Fruit fly (Drosophila melanogaster) whole organism, embryonic: ENCODE results near the gene Mrp5.

Source experiments
- Bgb ChIP-seq: fragments of 200-800 bp; sonication (Bioruptor generic); IDR thresholded peaks from 2 replicates; pipeline ENCODE4 v1.3.6; 2022; ENCODE audit warnings: missing biosample characterization, missing genetic modification characterization; ENCODE audit not compliant: partially characterized antibody
- Bteb2 ChIP-seq: fragments of 200-800 bp; sonication (Bioruptor generic); optimal IDR thresholded peaks from 2 replicates; lab custom pipeline; 2016; ENCODE audit warnings: missing biosample characterization, missing genetic modification characterization
- CG11085 ChIP-seq: fragments of 200-800 bp; sonication (Bioruptor generic); IDR thresholded peaks from 2 replicates; pipeline ENCODE4 v1.3.6; 2022; ENCODE audit warnings: missing biosample characterization, missing genetic modification characterization
- CG1233 ChIP-seq: fragments of 200-800 bp; sonication (Bioruptor generic); optimal IDR thresholded peaks from 4 replicates; lab custom pipeline; 2018; ENCODE audit warnings: missing biosample characterization, mild to moderate bottlenecking, missing genetic modification characterization
- CG14667 ChIP-seq: fragments of 200-800 bp; sonication (Bioruptor generic); IDR thresholded peaks from 2 replicates; pipeline ENCODE4 v1.3.6; 2022; ENCODE audit warnings: missing biosample characterization, missing genetic modification characterization
- CG17361 ChIP-seq: fragments of 200-800 bp; sonication (Bioruptor generic); IDR thresholded peaks from 3 replicates; pipeline ENCODE4 v1.3.6; 2022; ENCODE audit warnings: missing biosample characterization, missing genetic modification characterization
- CG18476 ChIP-seq: fragments of 200-800 bp; sonication (Bioruptor generic); optimal IDR thresholded peaks from 2 replicates; lab custom pipeline; 2016; ENCODE audit warnings: missing biosample characterization, mild to moderate bottlenecking, missing genetic modification characterization
- CG2202 ChIP-seq: fragments of 200-800 bp; sonication (Bioruptor generic); optimal IDR thresholded peaks from 2 replicates; lab custom pipeline; 2018; ENCODE audit warnings: missing biosample characterization, mild to moderate bottlenecking, missing genetic modification characterization
- CG2875 ChIP-seq: fragments of 200-800 bp; sonication (Bioruptor generic); optimal IDR thresholded peaks from 2 replicates; lab custom pipeline; 2017; ENCODE audit warnings: missing biosample characterization, mild to moderate bottlenecking, missing genetic modification characterization, missing genetic modification reagents
- CG30403 ChIP-seq: fragments of 200-800 bp; sonication (Bioruptor generic); optimal IDR thresholded peaks from 3 replicates; lab custom pipeline; 2016; ENCODE audit warnings: missing biosample characterization, missing genetic modification characterization
- CG31441 ChIP-seq: fragments of 200-800 bp; sonication (Bioruptor generic); IDR thresholded peaks from 2 replicates; pipeline ENCODE4 v1.3.6; 2022; ENCODE audit warnings: missing biosample characterization, missing genetic modification characterization
- CG3163 ChIP-seq: fragments of 200-800 bp; sonication (Bioruptor generic); optimal IDR thresholded peaks from 3 replicates; lab custom pipeline; 2016; ENCODE audit warnings: missing biosample characterization, missing genetic modification characterization
- CG3281 ChIP-seq: fragments of 200-800 bp; sonication (Bioruptor generic); optimal IDR thresholded peaks from 3 replicates; lab custom pipeline; 2017; ENCODE audit warnings: missing biosample characterization, mild to moderate bottlenecking, missing genetic modification characterization
- CG33213 ChIP-seq: fragments of 200-800 bp; sonication (Bioruptor generic); optimal IDR thresholded peaks from 3 replicates; lab custom pipeline; 2016; ENCODE audit warnings: missing biosample characterization, missing genetic modification characterization
- CG33557 ChIP-seq: fragments of 200-800 bp; sonication (Bioruptor generic); optimal IDR thresholded peaks from 2 replicates; lab custom pipeline; 2019; ENCODE audit warnings: missing biosample characterization, mild to moderate bottlenecking, missing genetic modification characterization, moderate library complexity
- CG8944 ChIP-seq: fragments of 200-800 bp; sonication (Bioruptor generic); optimal IDR thresholded peaks from 3 replicates; lab custom pipeline; 2016; ENCODE audit warnings: missing biosample characterization, missing genetic modification characterization
- CrebB ChIP-seq: fragments of 200-800 bp; sonication (Bioruptor generic); optimal IDR thresholded peaks from 3 replicates; lab custom pipeline; 2018; ENCODE audit warnings: missing biosample characterization, mild to moderate bottlenecking, missing genetic modification characterization
- Dip3 ChIP-seq: fragments of 200-800 bp; sonication (Bioruptor generic); optimal IDR thresholded peaks from 3 replicates; lab custom pipeline; 2016; ENCODE audit warnings: missing biosample characterization, missing genetic modification characterization
- Doc3 ChIP-seq: fragments of 200-800 bp; sonication (Bioruptor generic); IDR thresholded peaks from 3 replicates; pipeline ENCODE4 v1.3.6; 2022; ENCODE audit warnings: missing biosample characterization, missing genetic modification characterization; ENCODE audit not compliant: partially characterized antibody
- E2f2 ChIP-seq: fragments of 200-800 bp; sonication (Bioruptor generic); IDR thresholded peaks from 2 replicates; pipeline ENCODE4 v1.3.6; 2022; ENCODE audit warnings: missing biosample characterization, missing genetic modification characterization
- H2.0 ChIP-seq: fragments of 200-800 bp; sonication (Bioruptor generic); IDR thresholded peaks from 2 replicates; pipeline ENCODE4 v1.3.6; 2022; ENCODE audit warnings: missing biosample characterization, missing genetic modification characterization
- HHEX ChIP-seq: fragments of 200-800 bp; sonication (Bioruptor generic); optimal IDR thresholded peaks from 3 replicates; lab custom pipeline; 2017; ENCODE audit warnings: missing biosample characterization, mild to moderate bottlenecking, missing genetic modification characterization, missing genetic modification reagents
- HLHmδ ChIP-seq: fragments of 200-800 bp; sonication (Bioruptor generic); optimal IDR thresholded peaks from 2 replicates; lab custom pipeline; 2018; ENCODE audit warnings: missing biosample characterization, mild to moderate bottlenecking, missing genetic modification characterization, moderate library complexity
- Hr78 ChIP-seq, 2 experiments: fragments of 200-800 bp in 1 of 2; fragments of >200 bp in 1 of 2; sonication (Bioruptor generic) in 1 of 2; optimal IDR thresholded peaks; 2 replicates each; lab custom pipeline; 2017 to 2019; ENCODE audit warnings: missing biosample characterization in 2 of 2, missing genetic modification characterization in 2 of 2, mild to moderate bottlenecking in 1 of 2, moderate library complexity in 1 of 2
- Max ChIP-seq: fragments of 200-800 bp; sonication (Bioruptor generic); optimal IDR thresholded peaks from 2 replicates; lab custom pipeline; 2016; ENCODE audit warnings: missing biosample characterization, mild to moderate bottlenecking, missing genetic modification characterization
- Med ChIP-seq: fragments of 200-800 bp; sonication (Bioruptor generic); peaks from one replicate; lab custom pipeline; 2016; ENCODE audit warnings: missing biosample characterization, missing genetic modification characterization, mild to moderate bottlenecking, inconsistent platforms, moderate library complexity
- NC2α ChIP-seq: fragments of 200-800 bp; sonication (Bioruptor generic); optimal IDR thresholded peaks from 2 replicates; lab custom pipeline; 2016; ENCODE audit warnings: missing biosample characterization, missing genetic modification characterization
- Rx ChIP-seq: fragments of 200-800 bp; sonication (Bioruptor generic); IDR thresholded peaks from 2 replicates; pipeline ENCODE4 v1.3.6; 2022; ENCODE audit warnings: missing biosample characterization, missing genetic modification characterization
- Sry-β ChIP-seq: fragments of 200-800 bp; sonication (Bioruptor generic); optimal IDR thresholded peaks from 2 replicates; lab custom pipeline; 2018; ENCODE audit warnings: missing biosample characterization, mild to moderate bottlenecking, missing genetic modification characterization, moderate library complexity
- Trl ChIP-seq, 3 experiments: fragments of >200 bp in 2 of 3; fragments of 200-800 bp in 1 of 3; sonication (Bioruptor generic) in 1 of 3; optimal IDR thresholded peaks; 2 replicates in 1 of 3; 3 replicates in 2 of 3; lab custom pipeline; 2016 to 2017; ENCODE audit warnings: missing biosample characterization in 1 of 3, missing genetic modification characterization in 1 of 3
- Vsx1 ChIP-seq: fragments of 200-800 bp; sonication (Bioruptor generic); optimal IDR thresholded peaks from 2 replicates; lab custom pipeline; 2017; ENCODE audit warnings: missing biosample characterization, mild to moderate bottlenecking, missing genetic modification characterization, missing genetic modification reagents
- abd-A ChIP-seq: fragments of 200-800 bp; sonication (Bioruptor generic); optimal IDR thresholded peaks from 3 replicates; lab custom pipeline; 2019; ENCODE audit warnings: missing biosample characterization, mild to moderate bottlenecking, missing genetic modification characterization, moderate library complexity
- ac ChIP-seq: fragments of 200-800 bp; sonication (Bioruptor generic); optimal IDR thresholded peaks from 3 replicates; lab custom pipeline; 2017; ENCODE audit warnings: missing biosample characterization, mild to moderate bottlenecking, missing genetic modification characterization
- amos ChIP-seq: fragments of 200-800 bp; sonication (Bioruptor generic); IDR thresholded peaks from 2 replicates; pipeline ENCODE4 v1.3.6; 2022; ENCODE audit warnings: missing biosample characterization, missing genetic modification characterization; ENCODE audit not compliant: partially characterized antibody
- aop ChIP-seq: fragments of 200-800 bp; sonication (Bioruptor generic); IDR thresholded peaks from 2 replicates; pipeline ENCODE4 v1.3.6; 2022; ENCODE audit warnings: missing biosample characterization, missing genetic modification characterization
- ase ChIP-seq: fragments of 200-800 bp; sonication (Bioruptor generic); IDR thresholded peaks from 3 replicates; pipeline ENCODE4 v1.3.6; 2022; ENCODE audit warnings: missing biosample characterization, missing genetic modification characterization
- cg ChIP-seq: fragments of 200-800 bp; sonication (Bioruptor generic); optimal IDR thresholded peaks from 3 replicates; lab custom pipeline; 2019; ENCODE audit warnings: missing biosample characterization, mild to moderate bottlenecking, missing genetic modification characterization, moderate library complexity
- cwo ChIP-seq: fragments of 200-800 bp; sonication (Bioruptor generic); optimal IDR thresholded peaks from 3 replicates; lab custom pipeline; 2017; ENCODE audit warnings: missing biosample characterization, missing genetic modification characterization, mild to moderate bottlenecking, moderate library complexity, missing genetic modification reagents
- gsb ChIP-seq: fragments of 200-800 bp; sonication (Bioruptor generic); IDR thresholded peaks from 2 replicates; pipeline ENCODE4 v1.3.6; 2022; ENCODE audit warnings: missing biosample characterization, missing genetic modification characterization
- hkb ChIP-seq, 2 experiments: fragments of 200-800 bp in 1 of 2; fragments of >200 bp in 1 of 2; sonication (Bioruptor generic) in 1 of 2; IDR thresholded peaks in 1 of 2; optimal IDR thresholded peaks in 1 of 2; 2 replicates each; pipeline versions ENCODE4 v1.3.6 to Lab custom; 2017 to 2022; ENCODE audit warnings: missing biosample characterization in 1 of 2, missing genetic modification characterization in 1 of 2
- jumu ChIP-seq: fragments of 200-800 bp; sonication (Bioruptor generic); optimal IDR thresholded peaks from 3 replicates; lab custom pipeline; 2016; ENCODE audit warnings: missing biosample characterization, missing genetic modification characterization
- knrl ChIP-seq: fragments of 200-800 bp; sonication (Bioruptor generic); IDR thresholded peaks from 3 replicates; pipeline ENCODE4 v1.3.6; 2022; ENCODE audit warnings: missing biosample characterization, missing genetic modification characterization; ENCODE audit not compliant: partially characterized antibody
- lmd ChIP-seq: fragments of 200-800 bp; sonication (Bioruptor generic); IDR thresholded peaks from 2 replicates; pipeline ENCODE4 v1.3.6; 2022; ENCODE audit warnings: missing biosample characterization, missing genetic modification characterization
- lola ChIP-seq, 3 experiments: fragments of >200 bp in 2 of 3; fragments of 200-800 bp in 1 of 3; sonication (Bioruptor generic) in 1 of 3; optimal IDR thresholded peaks; 2 replicates each; lab custom pipeline; 2017 to 2019; ENCODE audit warnings: missing biosample characterization in 3 of 3, missing genetic modification characterization in 3 of 3, mild to moderate bottlenecking in 1 of 3, moderate library complexity in 1 of 3
- odd ChIP-seq: fragments of 200-800 bp; sonication (Bioruptor generic); optimal IDR thresholded peaks from 2 replicates; lab custom pipeline; 2017; ENCODE audit warnings: missing biosample characterization, mild to moderate bottlenecking, missing genetic modification characterization
- ranshi ChIP-seq: fragments of 200-800 bp; sonication (Bioruptor generic); IDR thresholded peaks from 2 replicates; pipeline ENCODE4 v1.3.6; 2022; ENCODE audit warnings: missing biosample characterization, missing genetic modification characterization
- ttk ChIP-seq: fragments of 200-800 bp; sonication (Bioruptor generic); IDR thresholded peaks from 2 replicates; pipeline ENCODE4 v2.1.2; 2022; ENCODE audit warnings: missing biosample characterization, missing genetic modification characterization
- tx ChIP-seq: fragments of 200-800 bp; sonication (Bioruptor generic); optimal IDR thresholded peaks from 2 replicates; lab custom pipeline; 2016; ENCODE audit warnings: missing biosample characterization, missing genetic modification characterization
- unpg ChIP-seq: fragments of 200-800 bp; sonication (Bioruptor generic); optimal IDR thresholded peaks from 3 replicates; lab custom pipeline; 2018; ENCODE audit warnings: missing biosample characterization, mild to moderate bottlenecking, missing genetic modification characterization, moderate library complexity

Mrp5 gene

dm6 chr3R:19830973-19831372, 44.5 kb downstream of the Mrp5 start (continued):
- TF ChIP-seq cwo (GFP tag; lab: Kevin White, UChicago) (peak; percentile 65), Hr78 (GFP tag; optimal IDR thresholded peaks at IDR 0.05; lab: Kevin White, UChicago) (no peak), lola (GFP tag; optimal IDR thresholded peaks at IDR 0.05; lab: Kevin White, UChicago) (no peak), CG17361 (GFP tag; lab: Robert Waterston, UW) (peak; percentile 62), CG33557 (GFP tag; lab: Kevin White, UChicago) (no peak), Med (GFP tag; lab: Kevin White, UChicago) (peak; percentile 62), hkb (optimal IDR thresholded peaks at IDR 0.05; lab: Kevin White, UChicago) (no peak), hkb (GFP tag; IDR thresholded peaks at IDR 0.05; lab: Robert Waterston, UW) (peak; percentile 53), H2.0 (GFP tag; lab: Robert Waterston, UW) (peak; percentile 24; the same call in 1 of the 2 replicates), Dip3 (peak; percentile 29), odd (no peak), HLHmδ (GFP tag; lab: Kevin White, UChicago) (no peak), CrebB (tag; lab: Kevin White, UChicago) (peak; percentile 11), abd-A (tag; lab: Kevin White, UChicago) (peak; percentile 75), CG3281 (GFP tag; lab: Kevin White, UChicago) (peak; percentile 65), Bgb (GFP tag; lab: Robert Waterston, UW) (no peak), CG31441 (GFP tag; lab: Robert Waterston, UW) (peak; percentile 76), aop (no peak), ase (GFP tag; lab: Robert Waterston, UW) (no peak), Rx (GFP tag; lab: Robert Waterston, UW) (peak; percentile 63), lmd (peak; percentile 69), knrl (GFP tag; lab: Robert Waterston, UW) (no peak), gsb (GFP tag; lab: Robert Waterston, UW) (0 out of 2 replicates have a peak, but pooled peaks have one; percentile 44), CG3163 (GFP tag; lab: Kevin White, UChicago) (peak; percentile 6), CG33213 (no peak), CG14667 (GFP tag; lab: Robert Waterston, UW) (no peak), Bteb2 (GFP tag; lab: Kevin White, UChicago) (peak; percentile 41), CG2875 (GFP tag; lab: Kevin White, UChicago) (peak; percentile 11), ranshi (GFP tag; lab: Robert Waterston, UW) (0 out of 2 replicates have a peak, but pooled peaks have one; percentile 40), CG11085 (GFP tag; lab: Robert Waterston, UW) (0 out of 2 replicates have a peak, but pooled peaks have one; percentile 20), Max (no peak), CG30403 (peak; percentile 78), HHEX (peak; percentile 54), unpg (GFP tag; lab: Kevin White, UChicago) (peak; percentile 90), CG8944 (GFP tag; lab: Kevin White, UChicago) (no peak), ttk (GFP tag; lab: Robert Waterston, UW) (peak; percentile 47; the same call in 1 of the 2 replicates), Vsx1 (GFP tag; lab: Kevin White, UChicago) (peak; percentile 69), CG18476 (GFP tag; lab: Kevin White, UChicago) (no peak), amos (GFP tag; lab: Robert Waterston, UW) (no peak), CG2202 (tag; lab: Kevin White, UChicago) (no peak), CG1233 (GFP tag; lab: Kevin White, UChicago) (no peak), Doc3 (GFP tag; lab: Robert Waterston, UW) (no peak), NC2α (no peak), tx (GFP tag; lab: Kevin White, UChicago) (no peak), jumu (GFP tag; lab: Kevin White, UChicago) (peak; percentile 6), ac (GFP tag; lab: Kevin White, UChicago) (no peak), cg (no peak), E2f2 (no peak), Sry-β (GFP tag; lab: Kevin White, UChicago) (no peak), Trl (optimal IDR thresholded peaks at IDR 0.05; lab: Kevin White, UChicago) (no peak), Trl (GFP tag; optimal IDR thresholded peaks at IDR 0.05; lab: Kevin White, UChicago) (peak; percentile 36)
